Fruit fly (Drosophila melanogaster): Measurements from ENCODE around the gene Rcd-1r.

dm6 chr2L:9010267-9010666 lies 3.6 kb downstream of the Rcd-1r start, which contains the start of gene CG9568:
- TF ChIP-seq Pif1A (GFP tag; optimal IDR thresholded peaks at IDR 0.05), result no peak
- TF ChIP-seq EcR (GFP tag; optimal IDR thresholded peaks at IDR 0.05), result no peak
- TF ChIP-seq CG15710 (tag; optimal IDR thresholded peaks at IDR 0.05), result no peak
- no peak for TF ChIP-seq CG4496 (GFP tag; IDR thresholded peaks at IDR 0.05)
- no peak for TF ChIP-seq CG12605 (GFP tag; IDR thresholded peaks at IDR 0.05)
- no peak for TF ChIP-seq CG8301 (tag; optimal IDR thresholded peaks at IDR 0.05)
- no peak for TF ChIP-seq CG34367 (tag; optimal IDR thresholded peaks at IDR 0.05)
- no peak for TF ChIP-seq rn (GFP tag; IDR thresholded peaks at IDR 0.05)
- no peak for TF ChIP-seq CG8159 (tag; optimal IDR thresholded peaks at IDR 0.05)
- TF ChIP-seq gl (tag; optimal IDR thresholded peaks at IDR 0.05), result no peak
- no peak for TF ChIP-seq CG17806 (tag; optimal IDR thresholded peaks at IDR 0.05)
- no peak for TF ChIP-seq CG13204 (GFP tag; optimal IDR thresholded peaks at IDR 0.05)
- TF ChIP-seq fd96Ca (GFP tag; IDR thresholded peaks at IDR 0.05), result no peak
- TF ChIP-seq Pif1B (GFP tag; optimal IDR thresholded peaks at IDR 0.05), result no peak
